Fruit fly (Drosophila melanogaster): Measurements from ENCODE around the gene CG46525.

The CG46525 gene

dm6 chr3L:17513893-17514616, 39.0 kb downstream of the CG46525 start, which contains the start of the genes U4-U6-60K and CG7564 (continued):
- TF ChIP-seq CG8765 (GFP tag; IDR thresholded peaks at IDR 0.05) (peak; percentile 49; the same call in 1 of the 2 replicates), Med (GFP tag) (peak; percentile 81), nmo (GFP tag; optimal IDR thresholded peaks at IDR 0.05) (peak; percentile 81), peb (GFP tag; IDR thresholded peaks at IDR 0.05) (no peak), slp2 (GFP tag; optimal IDR thresholded peaks at IDR 0.05) (peak; percentile 22), pros (GFP tag; optimal IDR thresholded peaks at IDR 0.05) (no peak), CG12155 (GFP tag; optimal IDR thresholded peaks at IDR 0.05) (peak; percentile 77), Antp (GFP tag; optimal IDR thresholded peaks at IDR 0.05) (peak; percentile 53), ase (GFP tag; IDR thresholded peaks at IDR 0.05) (peak; percentile 59; the same call in 2 of the 3 replicates), CG1602 (GFP tag; optimal IDR thresholded peaks at IDR 0.05) (peak; percentile 61), gt (GFP tag; IDR thresholded peaks at IDR 0.05) (no peak), caup (GFP tag; optimal IDR thresholded peaks at IDR 0.05; ENCODE audit: severe bottlenecking) (peak; percentile 57), CG12299 (tag; optimal IDR thresholded peaks at IDR 0.05) (peak; percentile 11), CG6175 (GFP tag; IDR thresholded peaks at IDR 0.05) (no peak), CG12659 (GFP tag; optimal IDR thresholded peaks at IDR 0.05) (peak; percentile 82), CG2199 (GFP tag; IDR thresholded peaks at IDR 0.05) (no peak), CG13424 (tag; optimal IDR thresholded peaks at IDR 0.05) (peak; percentile 56), CG9797 (GFP tag; optimal IDR thresholded peaks at IDR 0.05) (peak; percentile 6), CG1529 (GFP tag; optimal IDR thresholded peaks at IDR 0.05) (no peak), CG4282 (GFP tag; optimal IDR thresholded peaks at IDR 0.05) (peak; percentile 8), Sry-β (GFP tag; optimal IDR thresholded peaks at IDR 0.05) (peak; percentile 82), Tbp (GFP tag; optimal IDR thresholded peaks at IDR 0.05) (peak; percentile 27), tin (GFP tag; optimal IDR thresholded peaks at IDR 0.05) (peak; percentile 71), CG4424 (GFP tag; optimal IDR thresholded peaks at IDR 0.05) (peak; percentile 55), D19A (tag; optimal IDR thresholded peaks at IDR 0.05) (no peak), CG8388 (GFP tag; optimal IDR thresholded peaks at IDR 0.05) (peak; percentile 19), schlank (tag; optimal IDR thresholded peaks at IDR 0.05) (no peak), NC2α (GFP tag; optimal IDR thresholded peaks at IDR 0.05) (no peak), CG7271 (tag; optimal IDR thresholded peaks at IDR 0.05) (no peak), CG30403 (GFP tag; optimal IDR thresholded peaks at IDR 0.05) (peak; percentile 85), scrt (GFP tag; optimal IDR thresholded peaks at IDR 0.05) (no peak), CG17912 (GFP tag; optimal IDR thresholded peaks at IDR 0.05) (peak; percentile 52), CG7963 (GFP tag; IDR thresholded peaks at IDR 0.05; ENCODE audit: partially characterized antibody) (peak; percentile 92), br (optimal IDR thresholded peaks at IDR 0.05) (no peak), tna (GFP tag; IDR thresholded peaks at IDR 0.05; ENCODE audit: partially characterized antibody) (peak; percentile 90), CG1832 (GFP tag; optimal IDR thresholded peaks at IDR 0.05) (no peak), CG12391 (tag; optimal IDR thresholded peaks at IDR 0.05) (peak; percentile 73), gem (tag; optimal IDR thresholded peaks at IDR 0.05) (no peak), maf-S (GFP tag; optimal IDR thresholded peaks at IDR 0.05) (peak; percentile 28), CG10321 (GFP tag; IDR thresholded peaks at IDR 0.05) (no peak), CG7839 (tag; optimal IDR thresholded peaks at IDR 0.05) (peak; percentile 60), HLH4C (GFP tag; IDR thresholded peaks at IDR 0.05; ENCODE audit: partially characterized antibody) (peak; percentile 95), CG10462 (GFP tag; optimal IDR thresholded peaks at IDR 0.05) (peak; percentile 15), Usf (GFP tag; optimal IDR thresholded peaks at IDR 0.05) (peak; percentile 55), CG7556 (GFP tag; optimal IDR thresholded peaks at IDR 0.05) (peak; percentile 69), Oaz (GFP tag; IDR thresholded peaks at IDR 0.05) (no peak), stc (GFP tag; IDR thresholded peaks at IDR 0.05) (no peak), grn (GFP tag; optimal IDR thresholded peaks at IDR 0.05) (peak; percentile 65), sc (optimal IDR thresholded peaks at IDR 0.05) (no peak), sc (GFP tag; optimal IDR thresholded peaks at IDR 0.05) (peak; percentile 7)
